Fruit fly (Drosophila melanogaster): ENCODE measurements around the gene CG10098.
A peak's percentile ranks its signal among the peaks of the same experiment; 100 is the strongest.

CG10098 gene

DNA sequence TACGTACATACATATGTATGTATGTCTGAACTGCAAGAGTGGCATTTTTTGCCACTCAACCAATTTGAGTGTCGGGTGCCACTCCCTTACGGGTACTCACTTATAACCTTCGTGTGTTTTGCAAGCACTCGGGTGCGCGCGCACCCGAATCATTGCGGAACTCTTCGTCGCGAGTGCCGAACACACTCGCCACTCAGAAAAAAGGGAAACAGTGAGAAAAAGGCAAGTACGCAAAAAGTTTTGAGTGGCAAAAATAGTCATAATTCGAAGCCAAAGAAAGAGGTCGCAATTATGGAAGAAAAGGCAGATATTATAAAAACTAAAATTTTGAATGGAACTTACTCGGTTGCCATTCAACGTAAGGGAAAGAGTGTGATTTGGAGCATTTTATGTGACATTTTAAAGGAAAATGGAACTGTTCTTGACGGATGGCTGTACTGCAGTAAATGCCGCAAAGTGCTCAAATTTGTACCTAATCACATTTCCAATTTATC, 34.0 kb upstream of the CG10098 start (continued):
- TF ChIP-seq D (optimal IDR thresholded peaks at IDR 0.05) (no peak), D (GFP tag; optimal IDR thresholded peaks at IDR 0.05) (no peak), CG9727 (GFP tag; optimal IDR thresholded peaks at IDR 0.05) (no peak), CG1529 (GFP tag; optimal IDR thresholded peaks at IDR 0.05) (no peak), Ptx1 (GFP tag; IDR thresholded peaks at IDR 0.05) (no peak), HmgD (GFP tag; optimal IDR thresholded peaks at IDR 0.05) (no peak), bsh (GFP tag; optimal IDR thresholded peaks at IDR 0.05) (no peak), CG3847 (GFP tag; IDR thresholded peaks at IDR 0.05) (no peak), so (GFP tag; IDR thresholded peaks at IDR 0.05) (no peak), bcd (GFP tag; optimal IDR thresholded peaks at IDR 0.05) (no peak), Dbx (GFP tag; IDR thresholded peaks at IDR 0.05) (no peak), CG31388 (GFP tag; optimal IDR thresholded peaks at IDR 0.05) (no peak), CG15514 (GFP tag; optimal IDR thresholded peaks at IDR 0.05) (peak; percentile 68), ewg (GFP tag; optimal IDR thresholded peaks at IDR 0.05) (peak; percentile 59), CG13287 (GFP tag; IDR thresholded peaks at IDR 0.05; ENCODE audit: partially characterized antibody) (peak; percentile 21; the same call in 1 of the 2 replicates), esg (GFP tag; conservative IDR thresholded peaks at IDR 0.05) (no peak), CG2712 (tag; optimal IDR thresholded peaks at IDR 0.05) (no peak), CHES-1-like (GFP tag; optimal IDR thresholded peaks at IDR 0.05) (no peak), CrebB (tag; optimal IDR thresholded peaks at IDR 0.05) (no peak), CG6854 (GFP tag; optimal IDR thresholded peaks at IDR 0.05) (peak; percentile 31), zen (tag; optimal IDR thresholded peaks at IDR 0.05) (no peak), Dad (GFP tag; optimal IDR thresholded peaks at IDR 0.05) (no peak), CG13894 (tag; optimal IDR thresholded peaks at IDR 0.05) (peak; percentile 31), CG16779 (GFP tag; IDR thresholded peaks at IDR 0.05) (no peak), CG8944 (GFP tag; optimal IDR thresholded peaks at IDR 0.05) (no peak), CG7271 (tag; optimal IDR thresholded peaks at IDR 0.05) (no peak), sob (GFP tag; IDR thresholded peaks at IDR 0.05) (0 out of 2 replicates have a peak, but pooled peaks have one; percentile 15), sug (tag; optimal IDR thresholded peaks at IDR 0.05) (peak; percentile 40), dan (GFP tag; IDR thresholded peaks at IDR 0.05) (no peak), inv (GFP tag; IDR thresholded peaks at IDR 0.05; ENCODE audit: partially characterized antibody) (no peak), CG4707 (GFP tag; optimal IDR thresholded peaks at IDR 0.05) (no peak), CG11560 (tag; IDR thresholded peaks at IDR 0.05) (no peak), Dp (GFP tag; optimal IDR thresholded peaks at IDR 0.05) (no peak), Dref (GFP tag; IDR thresholded peaks at IDR 0.05) (no peak), MBD-R2 (GFP tag; IDR thresholded peaks at IDR 0.05) (0 out of 2 replicates have a peak, but pooled peaks have one; percentile 18), Nf-YC (tag; optimal IDR thresholded peaks at IDR 0.05) (no peak), Hr78 (GFP tag; optimal IDR thresholded peaks at IDR 0.05) (no peak), dpn (GFP tag; optimal IDR thresholded peaks at IDR 0.05) (no peak), gt (GFP tag; IDR thresholded peaks at IDR 0.05) (no peak), Fer1 (GFP tag; optimal IDR thresholded peaks at IDR 0.05) (peak; percentile 37), row (GFP tag; IDR thresholded peaks at IDR 0.05) (0 out of 3 replicates have a peak, but pooled peaks have one; percentile 6), CG7963 (GFP tag; IDR thresholded peaks at IDR 0.05; ENCODE audit: partially characterized antibody) (no peak), CG10959 (GFP tag; IDR thresholded peaks at IDR 0.05) (no peak), CG30431 (GFP tag; optimal IDR thresholded peaks at IDR 0.05) (no peak), Spps (tag; optimal IDR thresholded peaks at IDR 0.05) (no peak), br (optimal IDR thresholded peaks at IDR 0.05) (no peak), Side (GFP tag; optimal IDR thresholded peaks at IDR 0.05) (no peak), CG12219 (GFP tag; optimal IDR thresholded peaks at IDR 0.05) (no peak), CG10267 (tag; optimal IDR thresholded peaks at IDR 0.05) (no peak), CG6175 (GFP tag; IDR thresholded peaks at IDR 0.05) (no peak), CG6683 (GFP tag; optimal IDR thresholded peaks at IDR 0.05) (no peak)
